Worm (Caenorhabditis elegans) whole organism, mixed stage, embryonic: Measurements from ENCODE around the gene ddp-1.

Experiments
- ceh-83 ChIP-seq: fragments of 200-800 bp; sonication (Bioruptor generic); optimal IDR thresholded peaks from 2 replicates; lab custom pipeline; 2018; ENCODE audit warnings: mild to moderate bottlenecking, missing genetic modification characterization, missing compliant biosample characterization
- ces-1 ChIP-seq: fragments of 150-350 bp; optimal IDR thresholded peaks from 2 replicates; lab custom pipeline; 2014; ENCODE audit warnings: missing biosample characterization, missing genetic modification reagents, missing genetic modification characterization
- elt-1 ChIP-seq: sonication (generic microtip); optimal IDR thresholded peaks from 2 replicates; lab custom pipeline; 2017; ENCODE audit warnings: missing genetic modification characterization, mild to moderate bottlenecking, missing compliant biosample characterization, antibody characterized with exemption, moderate library complexity, borderline replicate concordance; ENCODE audit not compliant: insufficient read depth
- lin-13 ChIP-seq: fragments of 150-350 bp; optimal IDR thresholded peaks from 2 replicates; lab custom pipeline; 2014; ENCODE audit warnings: missing biosample characterization, missing genetic modification characterization
- mep-1 ChIP-seq: fragments of 150-350 bp; optimal IDR thresholded peaks from 2 replicates; lab custom pipeline; 2017; ENCODE audit warnings: missing biosample characterization, missing genetic modification reagents, missing genetic modification characterization, inconsistent platforms
- nhr-237 ChIP-seq: fragments of 150-350 bp; optimal IDR thresholded peaks from 2 replicates; lab custom pipeline; 2014; ENCODE audit warnings: missing biosample characterization, missing genetic modification characterization
- nhr-76 ChIP-seq: sonication (generic microtip); optimal IDR thresholded peaks from 2 replicates; lab custom pipeline; 2017; ENCODE audit warnings: missing biosample characterization, missing genetic modification characterization
- snpc-4 ChIP-seq: fragments of 150-350 bp; optimal IDR thresholded peaks from 2 replicates; lab custom pipeline; 2014; ENCODE audit warnings: missing biosample characterization, missing genetic modification characterization
- sptf-1 ChIP-seq: sonication (generic microtip); optimal IDR thresholded peaks from 2 replicates; lab custom pipeline; 2017; ENCODE audit warnings: mild to moderate bottlenecking, missing genetic modification characterization, moderate library complexity, missing compliant biosample characterization
- unc-120 ChIP-seq: sonication (generic microtip); optimal IDR thresholded peaks from 2 replicates; lab custom pipeline; 2017; ENCODE audit warnings: missing genetic modification characterization, missing compliant biosample characterization; ENCODE audit not compliant: poor library complexity, severe bottlenecking
- unc-39 ChIP-seq: fragments of 150-350 bp; optimal IDR thresholded peaks from 2 replicates; lab custom pipeline; 2014; ENCODE audit warnings: missing biosample characterization, missing genetic modification characterization
- unc-62 ChIP-seq: fragments of 150-350 bp; optimal IDR thresholded peaks from 2 replicates; lab custom pipeline; 2014; ENCODE audit warnings: missing biosample characterization, missing genetic modification reagents, missing genetic modification characterization

- no peak for TF ChIP-seq snpc-4
- no peak for TF ChIP-seq nhr-237
- no peak for TF ChIP-seq unc-39 (tag; lab: Kevin White, UChicago)
- TF ChIP-seq nhr-76 (tag; lab: Kevin White, UChicago), result no peak
- TF ChIP-seq ceh-83 (GFP tag; lab: Kevin White, UChicago), result no peak
- no peak for TF ChIP-seq unc-62 (GFP tag; lab: Kevin White, UChicago)
- TF ChIP-seq unc-120 (tag; lab: Kevin White, UChicago), result no peak
- TF ChIP-seq sptf-1, result no peak
- TF ChIP-seq mep-1 (tag; lab: Kevin White, UChicago), result no peak
- TF ChIP-seq elt-1, result no peak
- TF ChIP-seq lin-13 (tag; lab: Kevin White, UChicago), result no peak
- TF ChIP-seq ces-1, result no peak
These were observed 3.5 kb upstream of the ddp-1 start for ce11 chrIII:1856175-1856574.
